Worm (Caenorhabditis elegans) whole organism, early embryonic: ENCODE data around the gene T26A5.6.

Experiments used
- B0310.2 ChIP-seq: sonication (generic microtip); optimal IDR thresholded peaks from 2 replicates; lab custom pipeline; 2016; ENCODE audit warnings: mild to moderate bottlenecking, missing genetic modification characterization, missing compliant biosample characterization
- F13C5.2 ChIP-seq: sonication (generic microtip); optimal IDR thresholded peaks from 2 replicates; lab custom pipeline; 2017; ENCODE audit warnings: mild to moderate bottlenecking, missing genetic modification characterization, inconsistent platforms, missing compliant biosample characterization
- aly-1 ChIP-seq: sonication (generic microtip); optimal IDR thresholded peaks from 2 replicates; lab custom pipeline; 2016; ENCODE audit warnings: missing genetic modification characterization, missing compliant biosample characterization
- ama-1 ChIP-seq: fragments of 150-350 bp; optimal IDR thresholded peaks from 2 replicates; lab custom pipeline; 2014
- ceh-13 ChIP-seq: fragments of 200-800 bp; sonication (Bioruptor generic); optimal IDR thresholded peaks from 2 replicates; lab custom pipeline; 2018; ENCODE audit warnings: mild to moderate bottlenecking, missing genetic modification characterization, missing compliant biosample characterization
- ceh-36 ChIP-seq: sonication (generic microtip); optimal IDR thresholded peaks from 2 replicates; lab custom pipeline; 2016; ENCODE audit warnings: missing genetic modification characterization, inconsistent platforms, missing compliant biosample characterization
- ets-7 ChIP-seq: sonication (generic microtip); optimal IDR thresholded peaks from 2 replicates; lab custom pipeline; 2016; ENCODE audit warnings: missing genotype, missing genetic modification characterization, missing compliant biosample characterization
- flt-1 ChIP-seq: fragments of 200-800 bp; sonication (Bioruptor generic); IDR thresholded peaks from 2 replicates; pipeline ENCODE4 v1.3.6; 2022; ENCODE audit warnings: missing genetic modification characterization, missing compliant biosample characterization
- hmbx-1 ChIP-seq: sonication (generic microtip); optimal IDR thresholded peaks from 2 replicates; lab custom pipeline; 2016; ENCODE audit warnings: mild to moderate bottlenecking, missing genetic modification characterization, missing compliant biosample characterization
- hmg-4 ChIP-seq: fragments of 200-800 bp; sonication (Bioruptor generic); optimal IDR thresholded peaks from 2 replicates; lab custom pipeline; 2018; ENCODE audit warnings: mild to moderate bottlenecking, missing genetic modification characterization, missing compliant biosample characterization
- hnd-1 ChIP-seq: sonication (generic microtip); optimal IDR thresholded peaks from 2 replicates; lab custom pipeline; 2016; ENCODE audit warnings: missing genetic modification characterization, missing compliant biosample characterization
- pes-1 ChIP-seq: fragments of 200-800 bp; sonication (Bioruptor generic); IDR thresholded peaks from 2 replicates; pipeline ENCODE4 v1.3.6; 2022; ENCODE audit warnings: missing genetic modification reagents, missing genetic modification characterization, missing compliant biosample characterization
- scrt-1 ChIP-seq: fragments of 200-800 bp; sonication (Bioruptor generic); IDR thresholded peaks from 2 replicates; pipeline ENCODE4 v1.3.6; 2022; ENCODE audit warnings: missing genetic modification characterization, missing compliant biosample characterization
- sea-1 ChIP-seq: fragments of 200-800 bp; sonication (Bioruptor generic); conservative IDR thresholded peaks from 2 replicates; pipeline ENCODE4 v1.3.6; 2022; ENCODE audit warnings: missing genetic modification characterization, missing compliant biosample characterization
- tbx-11 ChIP-seq: fragments of 200-800 bp; sonication (Bioruptor generic); IDR thresholded peaks from 2 replicates; pipeline ENCODE4 v1.3.6; 2022; ENCODE audit warnings: missing genetic modification characterization, missing compliant biosample characterization
- tbx-37 ChIP-seq: fragments of 200-800 bp; sonication (Bioruptor generic); conservative IDR thresholded peaks from 2 replicates; pipeline ENCODE4 v1.3.6; 2022; ENCODE audit warnings: missing genetic modification reagents, missing genetic modification characterization, missing compliant biosample characterization
- tra-4 ChIP-seq: sonication (generic microtip); optimal IDR thresholded peaks from 2 replicates; lab custom pipeline; 2017; ENCODE audit warnings: missing genetic modification characterization, missing compliant biosample characterization

The T26A5.6 gene

ce11 chrIII:6450596-6450995 lies at the start of gene T26A5.6:
Gene T26A5.6, minus strand, starts transcription at chrIII:6450696.
- TF ChIP-seq tbx-37 (GFP tag; lab: Robert Waterston, UW) (no peak), tra-4 (tag; lab: Kevin White, UChicago) (no peak), aly-1 (tag; lab: Kevin White, UChicago) (no peak), tbx-11 (GFP tag; lab: Robert Waterston, UW) (no peak), pes-1 (GFP tag; lab: Robert Waterston, UW) (no peak), hnd-1 (no peak), ceh-36 (tag; lab: Kevin White, UChicago) (no peak), ama-1 (lab: Kevin White, UChicago) (no peak), hmg-4 (GFP tag; lab: Kevin White, UChicago) (no peak), ets-7 (tag; lab: Kevin White, UChicago) (no peak), scrt-1 (GFP tag; lab: Robert Waterston, UW) (no peak), flt-1 (no peak), ceh-13 (no peak), B0310.2 (no peak), sea-1 (GFP tag; lab: Robert Waterston, UW) (no peak), F13C5.2 (tag; lab: Kevin White, UChicago) (no peak)

DNA sequence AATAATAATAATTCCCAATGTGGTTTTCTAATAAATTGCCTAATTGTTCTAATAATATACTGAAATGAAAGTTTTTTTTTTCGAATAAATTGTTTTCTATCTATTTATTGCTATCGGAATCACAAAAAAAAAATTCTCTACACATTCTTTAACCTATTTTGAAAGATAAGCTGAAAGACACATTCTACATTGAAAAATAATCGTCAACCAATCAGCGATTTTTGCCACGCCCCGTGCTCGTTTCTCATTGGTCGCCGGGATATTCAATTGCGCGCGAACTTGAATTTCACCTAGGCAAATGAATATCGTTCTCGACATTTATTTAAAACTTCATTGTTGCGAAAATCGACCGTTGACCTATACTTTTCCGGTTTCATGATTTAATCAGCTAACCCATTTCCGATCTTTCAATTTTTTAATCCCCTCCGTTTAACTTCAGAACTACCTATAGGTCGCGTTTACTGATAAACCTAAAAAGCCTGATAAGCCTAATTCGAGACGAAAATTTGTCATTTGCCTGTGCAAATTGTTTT lies 49.6 kb upstream of the T26A5.6 start, which contains the start of gene F23F12.3:
Gene F23F12.3 (plus strand): TSS at position 483 of the 533 bp plus-strand sequence.
- TF ChIP-seq F13C5.2 (tag; lab: Kevin White, UChicago) (no peak), aly-1 (tag; lab: Kevin White, UChicago) (no peak), ets-7 (tag; lab: Kevin White, UChicago) (no peak), ama-1 (lab: Kevin White, UChicago) (no peak), tbx-11 (GFP tag; lab: Robert Waterston, UW) (no peak), B0310.2 (no peak), tra-4 (tag; lab: Kevin White, UChicago) (no peak), ceh-13 (no peak), hnd-1 (no peak)

DNA sequence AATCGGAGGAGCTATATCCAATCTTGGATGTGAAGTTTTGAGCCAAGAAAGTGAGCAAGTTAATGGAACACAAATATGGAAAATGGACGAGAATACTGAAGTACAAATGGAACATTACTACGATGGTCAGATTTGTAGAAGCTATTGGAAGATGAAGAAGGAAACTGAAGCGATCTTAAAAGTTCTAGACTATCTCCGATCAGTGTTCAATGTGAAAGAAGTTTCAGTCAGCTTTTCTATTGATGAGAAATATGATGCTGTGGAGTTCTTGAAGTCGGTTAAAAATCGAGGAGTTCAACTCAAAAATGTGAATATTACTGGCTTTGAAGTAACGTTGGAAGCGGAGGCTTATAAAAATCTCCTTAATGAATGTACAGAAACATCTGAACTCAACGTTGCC lies 48.6 kb upstream of the T26A5.6 start:
- TF ChIP-seq aly-1 (tag; lab: Kevin White, UChicago) (no peak), tbx-37 (GFP tag; lab: Robert Waterston, UW) (no peak), sea-1 (GFP tag; lab: Robert Waterston, UW) (no peak), F13C5.2 (tag; lab: Kevin White, UChicago) (no peak), B0310.2 (no peak), tra-4 (tag; lab: Kevin White, UChicago) (no peak), ets-7 (tag; lab: Kevin White, UChicago) (no peak), ama-1 (lab: Kevin White, UChicago) (no peak)

- TF ChIP-seq tra-4 (tag; lab: Kevin White, UChicago): no peak
- TF ChIP-seq B0310.2: no peak
Observed at ce11 chrIII:6498176-6498575, 47.7 kb upstream of the T26A5.6 start, which contains the start of gene sdz-15. Gene sdz-15, plus strand, starts transcription at chrIII:6498476.

DNA sequence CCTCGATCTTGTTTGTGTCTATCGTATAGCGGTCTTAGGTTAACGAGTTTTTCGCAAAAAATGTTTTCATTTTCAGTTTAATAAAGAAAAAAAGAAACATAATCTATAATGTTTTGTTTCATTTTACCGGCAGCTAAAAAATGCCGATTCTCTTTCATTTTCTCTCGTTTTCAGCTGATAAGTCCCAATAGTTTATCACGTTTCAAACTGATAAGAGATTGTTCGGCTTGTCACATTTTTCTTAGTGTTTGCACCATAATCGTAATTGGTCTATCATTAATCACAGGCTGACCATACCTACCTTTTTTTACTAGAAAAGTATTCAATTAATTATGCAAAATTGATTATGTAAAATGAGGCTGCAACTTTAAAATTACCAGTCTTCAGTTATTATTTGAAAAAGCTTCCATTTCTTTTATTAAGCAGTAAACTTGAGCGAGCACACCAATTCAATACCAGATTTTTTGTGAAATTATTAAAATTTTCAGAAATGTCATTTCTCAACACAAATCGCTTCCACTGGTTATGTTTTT lies 44.8 kb upstream of the T26A5.6 start, which contains the start of gene F23F12.13:
Gene F23F12.13 (plus strand): TSS at position 483 of the 533 bp plus-strand sequence.
- TF ChIP-seq flt-1: no peak
- TF ChIP-seq scrt-1 (GFP tag; lab: Robert Waterston, UW): no peak
- TF ChIP-seq ceh-36 (tag; lab: Kevin White, UChicago): no peak
- no peak for TF ChIP-seq aly-1 (tag; lab: Kevin White, UChicago)
- no peak for TF ChIP-seq ets-7 (tag; lab: Kevin White, UChicago)
- TF ChIP-seq sea-1 (GFP tag; lab: Robert Waterston, UW): no peak
- no peak for TF ChIP-seq F13C5.2 (tag; lab: Kevin White, UChicago)

DNA sequence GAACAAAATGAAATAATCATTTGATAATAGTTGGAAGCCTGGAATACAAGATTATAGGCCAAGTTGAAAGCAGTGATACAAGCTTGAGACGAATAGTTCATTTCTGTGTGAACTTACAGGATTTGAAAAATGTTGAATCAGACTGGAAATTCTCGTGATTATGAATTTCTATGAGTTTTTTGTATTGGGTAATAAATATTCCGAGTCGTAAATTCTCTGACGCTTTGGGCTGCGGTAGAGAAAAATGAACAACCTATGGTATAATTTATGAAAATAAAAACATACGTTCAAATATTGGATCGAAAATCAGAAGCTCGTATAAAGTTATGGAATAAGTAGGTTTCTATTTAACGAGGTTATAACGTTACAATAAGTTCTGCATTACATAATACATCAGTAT lies 42.3 kb upstream of the T26A5.6 start, which contains the start of gene srb-11:
Gene srb-11 (minus strand): TSS at position 101 of the 400 bp plus-strand sequence.
- TF ChIP-seq hnd-1: no peak
- no peak for TF ChIP-seq tbx-11 (GFP tag; lab: Robert Waterston, UW)
- no peak for TF ChIP-seq ceh-36 (tag; lab: Kevin White, UChicago)
- TF ChIP-seq tbx-37 (GFP tag; lab: Robert Waterston, UW): no peak
- TF ChIP-seq hmbx-1 (tag; lab: Kevin White, UChicago): no peak
- TF ChIP-seq hmg-4 (GFP tag; lab: Kevin White, UChicago): no peak
- TF ChIP-seq aly-1 (tag; lab: Kevin White, UChicago): no peak
- TF ChIP-seq tra-4 (tag; lab: Kevin White, UChicago): no peak
- no peak for TF ChIP-seq F13C5.2 (tag; lab: Kevin White, UChicago)
- no peak for TF ChIP-seq ets-7 (tag; lab: Kevin White, UChicago)
- no peak for TF ChIP-seq B0310.2
- no peak for TF ChIP-seq flt-1
- TF ChIP-seq scrt-1 (GFP tag; lab: Robert Waterston, UW): no peak
- TF ChIP-seq ama-1 (lab: Kevin White, UChicago): no peak
- no peak for TF ChIP-seq sea-1 (GFP tag; lab: Robert Waterston, UW)

- no peak for TF ChIP-seq B0310.2
Observed at ce11 chrIII:6490989-6491388, 40.5 kb upstream of the T26A5.6 start.

ce11 chrIII:6489493-6489892 lies 39.0 kb upstream of the T26A5.6 start, which contains the start of gene rpt-3:
Gene rpt-3, plus strand, starts transcription at chrIII:6489793.
- no peak for TF ChIP-seq ets-7 (tag; lab: Kevin White, UChicago)
- TF ChIP-seq scrt-1 (GFP tag; lab: Robert Waterston, UW): no peak
- TF ChIP-seq tbx-37 (GFP tag; lab: Robert Waterston, UW): no peak
- TF ChIP-seq ceh-13: no peak
- no peak for TF ChIP-seq tbx-11 (GFP tag; lab: Robert Waterston, UW)
- no peak for TF ChIP-seq B0310.2
- TF ChIP-seq hmbx-1 (tag; lab: Kevin White, UChicago): no peak
- no peak for TF ChIP-seq hnd-1
- TF ChIP-seq hmg-4 (GFP tag; lab: Kevin White, UChicago): no peak
- TF ChIP-seq ceh-36 (tag; lab: Kevin White, UChicago): no peak
- TF ChIP-seq F13C5.2 (tag; lab: Kevin White, UChicago): no peak
- no peak for TF ChIP-seq tra-4 (tag; lab: Kevin White, UChicago)
- no peak for TF ChIP-seq flt-1
- TF ChIP-seq sea-1 (GFP tag; lab: Robert Waterston, UW): no peak
- no peak for TF ChIP-seq aly-1 (tag; lab: Kevin White, UChicago)
